Fruit fly (Drosophila melanogaster) whole organism, embryonic: Measurements from ENCODE around the gene NimC3.

Experiments
- Adf1 ChIP-seq: fragments of 200-800 bp; sonication (Bioruptor generic); IDR thresholded peaks from 2 replicates; pipeline ENCODE4 v1.3.6; 2022; ENCODE audit warnings: missing biosample characterization, missing genetic modification characterization
- Asciz ChIP-seq: fragments of 200-800 bp; sonication (Bioruptor generic); optimal IDR thresholded peaks from 2 replicates; lab custom pipeline; 2017; ENCODE audit warnings: missing biosample characterization, mild to moderate bottlenecking, missing genetic modification characterization, missing genetic modification reagents
- Awh ChIP-seq: fragments of 200-800 bp; sonication (Bioruptor generic); IDR thresholded peaks from 2 replicates; pipeline ENCODE4, ENCODE4 v1.3.6; 2022; ENCODE audit warnings: missing biosample characterization, missing genetic modification characterization
- CG12391 ChIP-seq: fragments of 200-800 bp; sonication (Bioruptor generic); optimal IDR thresholded peaks from 3 replicates; lab custom pipeline; 2018; ENCODE audit warnings: missing biosample characterization, mild to moderate bottlenecking, missing genetic modification characterization, moderate library complexity
- CG12744 ChIP-seq: fragments of 200-800 bp; sonication (Bioruptor generic); optimal IDR thresholded peaks from 2 replicates; lab custom pipeline; 2016; ENCODE audit warnings: missing biosample characterization, missing genetic modification characterization
- CG13296 ChIP-seq: fragments of 200-800 bp; sonication (Bioruptor generic); optimal IDR thresholded peaks from 3 replicates; lab custom pipeline; 2018; ENCODE audit warnings: missing biosample characterization, mild to moderate bottlenecking, missing genetic modification characterization
- CG13624 ChIP-seq: fragments of 200-800 bp; sonication (Bioruptor generic); optimal IDR thresholded peaks from 2 replicates; lab custom pipeline; 2016; ENCODE audit warnings: missing biosample characterization, missing genetic modification characterization
- CG15514 ChIP-seq: fragments of 200-800 bp; sonication (Bioruptor generic); optimal IDR thresholded peaks from 3 replicates; lab custom pipeline; 2017; ENCODE audit warnings: missing biosample characterization, missing genetic modification characterization, mild to moderate bottlenecking, moderate library complexity, missing genetic modification reagents
- CG15696 ChIP-seq: fragments of 200-800 bp; sonication (Bioruptor generic); optimal IDR thresholded peaks from 2 replicates; lab custom pipeline; 2019; ENCODE audit warnings: missing biosample characterization, mild to moderate bottlenecking, missing genetic modification characterization, moderate library complexity
- CG1602 ChIP-seq: fragments of 200-800 bp; sonication (Bioruptor generic); optimal IDR thresholded peaks from 3 replicates; lab custom pipeline; 2016; ENCODE audit warnings: missing biosample characterization, missing genetic modification characterization
- CG2116 ChIP-seq: fragments of 200-800 bp; sonication (Bioruptor generic); optimal IDR thresholded peaks from 3 replicates; lab custom pipeline; 2018; ENCODE audit warnings: missing biosample characterization, mild to moderate bottlenecking, missing genetic modification characterization
- CG2889 ChIP-seq: fragments of 200-800 bp; sonication (Bioruptor generic); IDR thresholded peaks from 3 replicates; pipeline ENCODE4 v1.3.6; 2022; ENCODE audit warnings: missing biosample characterization, missing genetic modification characterization
- CG30020 ChIP-seq: fragments of 200-800 bp; optimal IDR thresholded peaks from 2 replicates; lab custom pipeline; 2019; ENCODE audit warnings: missing biosample characterization, mild to moderate bottlenecking, missing genetic modification characterization, moderate library complexity
- CG30431 ChIP-seq: fragments of 200-800 bp; sonication (Bioruptor generic); optimal IDR thresholded peaks from 2 replicates; lab custom pipeline; 2017; ENCODE audit warnings: missing biosample characterization, missing genetic modification characterization
- CG3281 ChIP-seq: fragments of 200-800 bp; sonication (Bioruptor generic); optimal IDR thresholded peaks from 3 replicates; lab custom pipeline; 2017; ENCODE audit warnings: missing biosample characterization, mild to moderate bottlenecking, missing genetic modification characterization
- CG5953 ChIP-seq: fragments of 200-800 bp; sonication (Bioruptor generic); IDR thresholded peaks from 2 replicates; pipeline ENCODE4 v1.3.6; 2022; ENCODE audit warnings: missing biosample characterization, missing genetic modification characterization
- CG6654 ChIP-seq: fragments of 200-800 bp; sonication (Bioruptor generic); optimal IDR thresholded peaks from 2 replicates; lab custom pipeline; 2017; ENCODE audit warnings: missing biosample characterization, mild to moderate bottlenecking, missing genetic modification characterization
- CG6813 ChIP-seq: fragments of 200-800 bp; sonication (Bioruptor generic); optimal IDR thresholded peaks from 2 replicates; lab custom pipeline; 2017; ENCODE audit warnings: missing biosample characterization, missing genetic modification characterization, mild to moderate bottlenecking, moderate library complexity, missing genetic modification reagents
- CG7556 ChIP-seq: fragments of 200-800 bp; sonication (Bioruptor generic); optimal IDR thresholded peaks from 2 replicates; lab custom pipeline; 2017; ENCODE audit warnings: missing biosample characterization, mild to moderate bottlenecking, missing genetic modification characterization
- CG7786 ChIP-seq: fragments of 200-800 bp; sonication (Bioruptor generic); optimal IDR thresholded peaks from 2 replicates; lab custom pipeline; 2016; ENCODE audit warnings: missing biosample characterization, missing genetic modification characterization
- CG7928 ChIP-seq: fragments of 200-800 bp; sonication (Bioruptor generic); optimal IDR thresholded peaks from 2 replicates; lab custom pipeline; 2017; ENCODE audit warnings: missing biosample characterization, mild to moderate bottlenecking, missing genetic modification characterization
- CG8388 ChIP-seq: fragments of 200-800 bp; sonication (Bioruptor generic); optimal IDR thresholded peaks from 2 replicates; lab custom pipeline; 2019; ENCODE audit warnings: missing biosample characterization, mild to moderate bottlenecking, missing genetic modification characterization, moderate library complexity
- Dek ChIP-seq: fragments of 200-800 bp; sonication (Bioruptor generic); optimal IDR thresholded peaks from 3 replicates; lab custom pipeline; 2019; ENCODE audit warnings: missing biosample characterization, mild to moderate bottlenecking, missing genetic modification characterization, moderate library complexity
- Hmr ChIP-seq: fragments of 200-800 bp; sonication (Bioruptor generic); optimal IDR thresholded peaks from 3 replicates; lab custom pipeline; 2017; ENCODE audit warnings: mild to moderate bottlenecking, missing biosample characterization, missing genetic modification reagents, missing genetic modification characterization
- Myb ChIP-seq: fragments of 200-800 bp; sonication (Bioruptor generic); optimal IDR thresholded peaks from 2 replicates; lab custom pipeline; 2016; ENCODE audit warnings: missing biosample characterization, missing genetic modification characterization
- NFAT ChIP-seq: fragments of 200-800 bp; sonication (Bioruptor generic); IDR thresholded peaks from 2 replicates; pipeline ENCODE4 v1.3.6; 2022; ENCODE audit warnings: missing biosample characterization, missing genetic modification characterization
- Opbp ChIP-seq: fragments of 200-800 bp; sonication (Bioruptor generic); IDR thresholded peaks from 3 replicates; pipeline ENCODE4 v1.3.6; 2022; ENCODE audit warnings: missing biosample characterization, missing genetic modification characterization; ENCODE audit not compliant: partially characterized antibody
- Sox102F ChIP-seq: fragments of 200-800 bp; sonication (Bioruptor generic); optimal IDR thresholded peaks from 2 replicates; lab custom pipeline; 2018; ENCODE audit warnings: missing biosample characterization, mild to moderate bottlenecking, missing genetic modification characterization, moderate library complexity
- Ssrp ChIP-seq: fragments of 200-800 bp; sonication (Bioruptor generic); optimal IDR thresholded peaks from 2 replicates; lab custom pipeline; 2018; ENCODE audit warnings: missing biosample characterization, mild to moderate bottlenecking, missing genetic modification characterization, moderate library complexity
- Trl ChIP-seq, 3 experiments: fragments of >200 bp in 2 of 3; fragments of 200-800 bp in 1 of 3; sonication (Bioruptor generic) in 1 of 3; optimal IDR thresholded peaks; 2 replicates in 1 of 3; 3 replicates in 2 of 3; lab custom pipeline; 2016 to 2017; ENCODE audit warnings: missing biosample characterization in 1 of 3, missing genetic modification characterization in 1 of 3
- ap ChIP-seq: fragments of 200-800 bp; sonication (Bioruptor generic); IDR thresholded peaks from 2 replicates; pipeline ENCODE4 v1.3.6; 2022; ENCODE audit warnings: missing biosample characterization, missing genetic modification characterization
- ash1 ChIP-seq: fragments of 200-800 bp; sonication (Bioruptor generic); optimal IDR thresholded peaks from 2 replicates; lab custom pipeline; 2018; ENCODE audit warnings: missing biosample characterization, mild to moderate bottlenecking, missing genetic modification characterization
- cas ChIP-seq: fragments of 200-800 bp; sonication (Bioruptor generic); IDR thresholded peaks from 2 replicates; pipeline ENCODE4 v1.3.6; 2022; ENCODE audit warnings: missing biosample characterization, missing genetic modification characterization
- dm ChIP-seq: fragments of 200-800 bp; sonication (Bioruptor generic); optimal IDR thresholded peaks from 3 replicates; lab custom pipeline; 2016; ENCODE audit warnings: missing biosample characterization, missing genetic modification characterization
- dpn ChIP-seq, 2 experiments: fragments of 200-800 bp; sonication (Bioruptor generic); optimal IDR thresholded peaks; 3 replicates each; lab custom pipeline; 2016; ENCODE audit warnings: missing biosample characterization in 2 of 2, missing genetic modification characterization in 2 of 2
- fd3F ChIP-seq: fragments of 200-800 bp; sonication (Bioruptor generic); optimal IDR thresholded peaks from 2 replicates; lab custom pipeline; 2018; ENCODE audit warnings: missing biosample characterization, mild to moderate bottlenecking, missing genetic modification characterization, moderate library complexity
- gsb ChIP-seq: fragments of 200-800 bp; sonication (Bioruptor generic); IDR thresholded peaks from 2 replicates; pipeline ENCODE4 v1.3.6; 2022; ENCODE audit warnings: missing biosample characterization, missing genetic modification characterization
- ham ChIP-seq: fragments of 200-800 bp; sonication (Bioruptor generic); IDR thresholded peaks from 2 replicates; pipeline ENCODE4 v1.3.6; 2022; ENCODE audit warnings: missing biosample characterization, missing genetic modification characterization
- hb ChIP-seq: fragments of 200-800 bp; sonication (Bioruptor generic); IDR thresholded peaks from 3 replicates; pipeline ENCODE4 v1.3.6; 2022; ENCODE audit warnings: missing biosample characterization, missing genetic modification characterization; ENCODE audit not compliant: partially characterized antibody
- insv ChIP-seq, 2 experiments: fragments of 200-800 bp; sonication (Bioruptor generic); optimal IDR thresholded peaks; 3 replicates each; lab custom pipeline; 2016 to 2018; ENCODE audit warnings: missing biosample characterization in 2 of 2, missing genetic modification characterization in 2 of 2
- mam ChIP-seq: fragments of 200-800 bp; sonication (Bioruptor generic); optimal IDR thresholded peaks from 3 replicates; lab custom pipeline; 2016; ENCODE audit warnings: missing biosample characterization, missing genetic modification characterization
- nmo ChIP-seq: fragments of 200-800 bp; sonication (Bioruptor generic); optimal IDR thresholded peaks from 2 replicates; lab custom pipeline; 2018; ENCODE audit warnings: missing biosample characterization, mild to moderate bottlenecking, missing genetic modification characterization, moderate library complexity
- pita ChIP-seq: fragments of 200-800 bp; sonication (Bioruptor generic); optimal IDR thresholded peaks from 2 replicates; lab custom pipeline; 2017; ENCODE audit warnings: missing biosample characterization, mild to moderate bottlenecking, missing genetic modification characterization
- repo ChIP-seq: fragments of 200-800 bp; sonication (Bioruptor generic); optimal IDR thresholded peaks from 2 replicates; lab custom pipeline; 2016; ENCODE audit warnings: missing biosample characterization, missing genetic modification characterization
- slp2 ChIP-seq: fragments of 200-800 bp; sonication (Bioruptor generic); optimal IDR thresholded peaks from 2 replicates; lab custom pipeline; 2016; ENCODE audit warnings: missing biosample characterization, missing genetic modification characterization
- tx ChIP-seq: fragments of 200-800 bp; sonication (Bioruptor generic); optimal IDR thresholded peaks from 2 replicates; lab custom pipeline; 2016; ENCODE audit warnings: missing biosample characterization, missing genetic modification characterization
- unc-4 ChIP-seq: fragments of 200-800 bp; sonication (Bioruptor generic); IDR thresholded peaks from 2 replicates; pipeline ENCODE4 v1.3.6; 2022; ENCODE audit warnings: missing biosample characterization, missing genetic modification characterization; ENCODE audit not compliant: partially characterized antibody
- wdn ChIP-seq: fragments of 200-800 bp; sonication (Bioruptor generic); IDR thresholded peaks from 2 replicates; pipeline ENCODE4 v1.3.6; 2022; ENCODE audit warnings: missing biosample characterization, missing genetic modification characterization
- z ChIP-seq: fragments of 200-800 bp; sonication (Bioruptor generic); IDR thresholded peaks from 3 replicates; pipeline ENCODE4 v1.3.6; 2022; ENCODE audit warnings: missing biosample characterization, missing genetic modification characterization

NimC3 gene

dm6 chr2L:14011591-14012303 lies 8.3 kb downstream of the NimC3 start (continued):
- TF ChIP-seq nmo (GFP tag; lab: Kevin White, UChicago) = peak; percentile 38
- TF ChIP-seq Myb (GFP tag; lab: Kevin White, UChicago) = no peak
- no peak for TF ChIP-seq gsb
- no peak for TF ChIP-seq fd3F (GFP tag; lab: Kevin White, UChicago)
- TF ChIP-seq wdn (GFP tag; lab: Robert Waterston, UW) = peak; percentile 41; the same call in 1 of the 2 replicates
- no peak for TF ChIP-seq CG12391
- no peak for TF ChIP-seq insv (GFP tag; optimal IDR thresholded peaks at IDR 0.05; lab: Kevin White, UChicago)
- no peak for TF ChIP-seq tx
- TF ChIP-seq NFAT = 0 out of 2 replicates have a peak, but pooled peaks have one; percentile 35
- TF ChIP-seq hb (GFP tag; lab: Robert Waterston, UW) = no peak
- TF ChIP-seq Hmr = peak; percentile 39
- TF ChIP-seq CG6654 (GFP tag; lab: Kevin White, UChicago) = no peak
- TF ChIP-seq CG7556 (GFP tag; lab: Kevin White, UChicago) = no peak
- no peak for TF ChIP-seq CG2116
- peak; percentile 17 for TF ChIP-seq CG13624
- peak; percentile 17 for TF ChIP-seq Sox102F (GFP tag; lab: Kevin White, UChicago)
- TF ChIP-seq CG6813 (GFP tag; lab: Kevin White, UChicago) = no peak
- no peak for TF ChIP-seq cas (GFP tag; lab: Robert Waterston, UW)
- TF ChIP-seq CG15514 (GFP tag; lab: Kevin White, UChicago) = no peak
- TF ChIP-seq CG15696 (tag; lab: Kevin White, UChicago) = no peak
- 0 out of 2 replicates have a peak, but pooled peaks have one; percentile 22 for TF ChIP-seq Awh
- TF ChIP-seq z = no peak
- TF ChIP-seq pita (GFP tag; lab: Kevin White, UChicago) = peak; percentile 47
- peak; percentile 32 for TF ChIP-seq CG13296 (GFP tag; lab: Kevin White, UChicago)
- peak; percentile 71; the same call in 2 of the 3 replicates for TF ChIP-seq Opbp (GFP tag; lab: Robert Waterston, UW)
- TF ChIP-seq Asciz (GFP tag; lab: Kevin White, UChicago) = no peak
- TF ChIP-seq CG30431 (GFP tag; lab: Kevin White, UChicago) = no peak
- TF ChIP-seq Ssrp = no peak
- TF ChIP-seq mam (GFP tag; lab: Kevin White, UChicago) = peak; percentile 22
- no peak for TF ChIP-seq repo (GFP tag; lab: Kevin White, UChicago)
- no peak for TF ChIP-seq CG7928
- TF ChIP-seq CG30020 = no peak
- TF ChIP-seq dm (GFP tag; lab: Kevin White, UChicago) = no peak
- TF ChIP-seq Trl (optimal IDR thresholded peaks at IDR 0.05; lab: Kevin White, UChicago) = no peak
- no peak for TF ChIP-seq Trl (GFP tag; optimal IDR thresholded peaks at IDR 0.05; lab: Kevin White, UChicago)
- TF ChIP-seq ash1 (GFP tag; lab: Kevin White, UChicago) = no peak
- TF ChIP-seq CG2889 (GFP tag; lab: Robert Waterston, UW) = 0 out of 3 replicates have a peak, but pooled peaks have one; percentile 26
- TF ChIP-seq dpn (GFP tag; optimal IDR thresholded peaks at IDR 0.05; lab: Kevin White, UChicago) = peak; percentile 5 to 15
- no peak for TF ChIP-seq CG12744 (GFP tag; lab: Kevin White, UChicago)
- no peak for TF ChIP-seq ham (GFP tag; lab: Robert Waterston, UW)
- TF ChIP-seq CG7786 (GFP tag; lab: Kevin White, UChicago) = no peak
- TF ChIP-seq ap (GFP tag; lab: Robert Waterston, UW) = no peak
- TF ChIP-seq slp2 = no peak
- no peak for TF ChIP-seq CG5953 (GFP tag; lab: Robert Waterston, UW)
- peak; percentile 53 for TF ChIP-seq Dek
- no peak for TF ChIP-seq unc-4 (GFP tag; lab: Robert Waterston, UW)
- TF ChIP-seq CG3281 (GFP tag; lab: Kevin White, UChicago) = peak; percentile 45
- peak; percentile 58; the same call in 1 of the 2 replicates for TF ChIP-seq Adf1
- TF ChIP-seq CG8388 (GFP tag; lab: Kevin White, UChicago) = peak; percentile 100
- TF ChIP-seq CG1602 (GFP tag; lab: Kevin White, UChicago) = no peak
